Worm (Caenorhabditis elegans) whole organism, mixed stage, embryonic: Measurements from ENCODE around the gene nsph-3.1.
A peak's percentile ranks its signal among the peaks of the same experiment; 100 is the strongest.

Experiments
- M03D4.4 ChIP-seq: sonication (generic microtip); optimal IDR thresholded peaks from 2 replicates; lab custom pipeline; 2017; ENCODE audit warnings: mild to moderate bottlenecking, missing genetic modification characterization, missing compliant biosample characterization
- bed-3 ChIP-seq: fragments of 200-800 bp; sonication (Bioruptor generic); optimal IDR thresholded peaks from 3 replicates; lab custom pipeline; 2018; ENCODE audit warnings: mild to moderate bottlenecking, missing genetic modification characterization, moderate library complexity, missing compliant biosample characterization
- blmp-1 ChIP-seq: fragments of 150-350 bp; optimal IDR thresholded peaks from 2 replicates; lab custom pipeline; 2014; ENCODE audit warnings: missing biosample characterization, missing genetic modification characterization
- ceh-39 ChIP-seq: fragments of 150-350 bp; optimal IDR thresholded peaks from 2 replicates; lab custom pipeline; 2014; ENCODE audit warnings: missing biosample characterization, missing genetic modification characterization
- ceh-43 ChIP-seq: fragments of 200-800 bp; sonication (Bioruptor generic); optimal IDR thresholded peaks from 2 replicates; lab custom pipeline; 2018; ENCODE audit warnings: mild to moderate bottlenecking, missing genetic modification characterization, moderate library complexity, missing compliant biosample characterization
- ceh-83 ChIP-seq: fragments of 200-800 bp; sonication (Bioruptor generic); optimal IDR thresholded peaks from 2 replicates; lab custom pipeline; 2018; ENCODE audit warnings: mild to moderate bottlenecking, missing genetic modification characterization, missing compliant biosample characterization
- ces-1 ChIP-seq: fragments of 150-350 bp; optimal IDR thresholded peaks from 2 replicates; lab custom pipeline; 2014; ENCODE audit warnings: missing biosample characterization, missing genetic modification reagents, missing genetic modification characterization
- cnd-1 ChIP-seq: fragments of 200-800 bp; sonication (Bioruptor generic); optimal IDR thresholded peaks from 2 replicates; lab custom pipeline; 2018; ENCODE audit warnings: mild to moderate bottlenecking, missing genetic modification characterization, missing compliant biosample characterization
- drap-1 ChIP-seq: fragments of 200-800 bp; sonication (Bioruptor generic); optimal IDR thresholded peaks from 3 replicates; lab custom pipeline; 2018; ENCODE audit warnings: mild to moderate bottlenecking, missing genetic modification characterization, missing compliant biosample characterization
- elt-1 ChIP-seq: sonication (generic microtip); optimal IDR thresholded peaks from 2 replicates; lab custom pipeline; 2017; ENCODE audit warnings: missing genetic modification characterization, mild to moderate bottlenecking, missing compliant biosample characterization, antibody characterized with exemption, moderate library complexity, borderline replicate concordance; ENCODE audit not compliant: insufficient read depth
- elt-3 ChIP-seq: fragments of 150-350 bp; optimal IDR thresholded peaks from 2 replicates; lab custom pipeline; 2014; ENCODE audit warnings: missing biosample characterization, missing genetic modification characterization
- flh-1 ChIP-seq: fragments of 200-800 bp; sonication (Bioruptor generic); optimal IDR thresholded peaks from 2 replicates; lab custom pipeline; 2018; ENCODE audit warnings: mild to moderate bottlenecking, missing genetic modification characterization, moderate library complexity, missing compliant biosample characterization
- ham-2 ChIP-seq: fragments of 200-800 bp; sonication (Bioruptor generic); optimal IDR thresholded peaks from 2 replicates; lab custom pipeline; 2018; ENCODE audit warnings: mild to moderate bottlenecking, missing genetic modification characterization, missing compliant biosample characterization
- hlh-1 ChIP-seq: fragments of 150-350 bp; optimal IDR thresholded peaks from 2 replicates; lab custom pipeline; 2014; ENCODE audit warnings: missing biosample characterization, missing genetic modification reagents, missing genetic modification characterization
- lin-13 ChIP-seq: fragments of 150-350 bp; optimal IDR thresholded peaks from 2 replicates; lab custom pipeline; 2014; ENCODE audit warnings: missing biosample characterization, missing genetic modification characterization
- lin-32 ChIP-seq: fragments of 200-800 bp; sonication (Bioruptor generic); optimal IDR thresholded peaks from 2 replicates; lab custom pipeline; 2018; ENCODE audit warnings: mild to moderate bottlenecking, missing genetic modification characterization, missing compliant biosample characterization
- lsy-2 ChIP-seq: fragments of 150-350 bp; optimal IDR thresholded peaks from 2 replicates; lab custom pipeline; 2014; ENCODE audit warnings: missing biosample characterization, missing genetic modification characterization
- mab-5 ChIP-seq: fragments of 150-350 bp; optimal IDR thresholded peaks from 2 replicates; lab custom pipeline; 2014; ENCODE audit warnings: missing biosample characterization, missing genetic modification characterization
- mep-1 ChIP-seq: fragments of 150-350 bp; optimal IDR thresholded peaks from 2 replicates; lab custom pipeline; 2017; ENCODE audit warnings: missing biosample characterization, missing genetic modification reagents, missing genetic modification characterization, inconsistent platforms
- mls-2 ChIP-seq: sonication (generic microtip); optimal IDR thresholded peaks from 2 replicates; lab custom pipeline; 2016; ENCODE audit warnings: mild to moderate bottlenecking, missing genetic modification characterization, moderate library complexity, missing compliant biosample characterization
- nhr-12 ChIP-seq: fragments of 150-350 bp; optimal IDR thresholded peaks from 2 replicates; lab custom pipeline; 2014; ENCODE audit warnings: missing biosample characterization, missing genetic modification characterization
- nhr-2 ChIP-seq: fragments of 150-350 bp; optimal IDR thresholded peaks from 2 replicates; lab custom pipeline; 2014; ENCODE audit warnings: missing biosample characterization, missing genetic modification characterization
- nhr-237 ChIP-seq: fragments of 150-350 bp; optimal IDR thresholded peaks from 2 replicates; lab custom pipeline; 2014; ENCODE audit warnings: missing biosample characterization, missing genetic modification characterization
- nhr-28 ChIP-seq: fragments of 150-350 bp; optimal IDR thresholded peaks from 2 replicates; lab custom pipeline; 2014; ENCODE audit warnings: missing biosample characterization, missing genetic modification characterization
- pha-4 ChIP-seq: fragments of 150-350 bp; optimal IDR thresholded peaks from 2 replicates; lab custom pipeline; 2018; ENCODE audit warnings: missing biosample characterization, missing genetic modification reagents, missing genetic modification characterization
- sem-2 ChIP-seq: fragments of 200-800 bp; sonication (Bioruptor generic); optimal IDR thresholded peaks from 2 replicates; lab custom pipeline; 2018; ENCODE audit warnings: mild to moderate bottlenecking, missing genetic modification characterization, missing compliant biosample characterization
- snpc-4 ChIP-seq: fragments of 150-350 bp; optimal IDR thresholded peaks from 2 replicates; lab custom pipeline; 2014; ENCODE audit warnings: missing biosample characterization, missing genetic modification characterization
- sptf-1 ChIP-seq: sonication (generic microtip); optimal IDR thresholded peaks from 2 replicates; lab custom pipeline; 2017; ENCODE audit warnings: mild to moderate bottlenecking, missing genetic modification characterization, moderate library complexity, missing compliant biosample characterization
- tbx-8 ChIP-seq: fragments of 200-800 bp; sonication (Bioruptor generic); optimal IDR thresholded peaks from 2 replicates; lab custom pipeline; 2018; ENCODE audit warnings: mild to moderate bottlenecking, missing genetic modification characterization, moderate library complexity, missing compliant biosample characterization
- unc-120 ChIP-seq: sonication (generic microtip); optimal IDR thresholded peaks from 2 replicates; lab custom pipeline; 2017; ENCODE audit warnings: missing genetic modification characterization, missing compliant biosample characterization; ENCODE audit not compliant: poor library complexity, severe bottlenecking
- unc-62 ChIP-seq: fragments of 150-350 bp; optimal IDR thresholded peaks from 2 replicates; lab custom pipeline; 2014; ENCODE audit warnings: missing biosample characterization, missing genetic modification reagents, missing genetic modification characterization
- zip-8 ChIP-seq: fragments of 150-350 bp; optimal IDR thresholded peaks from 2 replicates; lab custom pipeline; 2014; ENCODE audit warnings: missing biosample characterization, missing genetic modification characterization
- ztf-11 ChIP-seq: fragments of 150-350 bp; optimal IDR thresholded peaks from 2 replicates; lab custom pipeline; 2014; ENCODE audit warnings: missing biosample characterization, missing genetic modification characterization

nsph-3.1 gene

ce11 chrIV:10909708-10910107, 39.9 kb upstream of the nsph-3.1 start, which contains the start of gene pyk-2:
pyk-2 (plus strand) TSS chrIV:10909913.
- TF ChIP-seq nhr-28 (tag; lab: Kevin White, UChicago) (no peak), mep-1 (tag; lab: Kevin White, UChicago) (no peak), drap-1 (GFP tag; lab: Kevin White, UChicago) (no peak), nhr-12 (tag; lab: Kevin White, UChicago) (no peak), ceh-83 (GFP tag; lab: Kevin White, UChicago) (no peak), nhr-2 (tag; lab: Kevin White, UChicago) (no peak), unc-62 (GFP tag; lab: Kevin White, UChicago) (no peak), M03D4.4 (tag; lab: Kevin White, UChicago) (no peak), lin-13 (tag; lab: Kevin White, UChicago) (no peak), lsy-2 (tag; lab: Kevin White, UChicago) (no peak)

ce11 chrIV:10913081-10913480, 36.5 kb upstream of the nsph-3.1 start, which contains the start of gene ZK593.2:
ZK593.2 (plus strand) TSS chrIV:10913381.
- TF ChIP-seq lin-32 (GFP tag; lab: Kevin White, UChicago), result no peak
- no peak for TF ChIP-seq flh-1
- TF ChIP-seq lsy-2 (tag; lab: Kevin White, UChicago), result no peak
- TF ChIP-seq cnd-1 (tag; lab: Kevin White, UChicago), result no peak
- no peak for TF ChIP-seq lin-13 (tag; lab: Kevin White, UChicago)

- TF ChIP-seq lin-32 (GFP tag; lab: Kevin White, UChicago) (no peak), bed-3 (GFP tag; lab: Kevin White, UChicago) (no peak), ceh-39 (no peak), elt-3 (no peak), zip-8 (tag; lab: Kevin White, UChicago) (no peak), hlh-1 (tag; lab: Kevin White, UChicago) (no peak), drap-1 (GFP tag; lab: Kevin White, UChicago) (no peak), ztf-11 (no peak), blmp-1 (tag; lab: Kevin White, UChicago) (no peak), nhr-12 (tag; lab: Kevin White, UChicago) (no peak)
Observed at ce11 chrIV:10915388-10915787, 34.2 kb upstream of the nsph-3.1 start, which contains the start of gene ZK593.3. ZK593.3 (plus strand) TSS chrIV:10915688.

- TF ChIP-seq cnd-1 (tag; lab: Kevin White, UChicago) (no peak), mls-2 (tag; lab: Kevin White, UChicago) (no peak), bed-3 (GFP tag; lab: Kevin White, UChicago) (no peak), flh-1 (no peak), lsy-2 (tag; lab: Kevin White, UChicago) (no peak), snpc-4 (tag; lab: Kevin White, UChicago) (no peak), ham-2 (GFP tag; lab: Kevin White, UChicago) (no peak), ces-1 (GFP tag; lab: Kevin White, UChicago) (no peak), pha-4 (tag; lab: Kevin White, UChicago) (no peak), ceh-43 (no peak), sptf-1 (tag; lab: Kevin White, UChicago) (no peak)
Observed at ce11 chrIV:10916134-10916533, 33.5 kb upstream of the nsph-3.1 start.

- peak; percentile 21 for TF ChIP-seq lsy-2 (tag; lab: Kevin White, UChicago)
- TF ChIP-seq pha-4 (tag; lab: Kevin White, UChicago), result peak; percentile 39
- TF ChIP-seq drap-1 (GFP tag; lab: Kevin White, UChicago), result no peak
- TF ChIP-seq mls-2 (tag; lab: Kevin White, UChicago), result peak; percentile 48
- peak; percentile 30 for TF ChIP-seq M03D4.4 (tag; lab: Kevin White, UChicago)
- TF ChIP-seq unc-120 (tag; lab: Kevin White, UChicago), result peak; percentile 13
- no peak for TF ChIP-seq tbx-8
- TF ChIP-seq unc-62 (GFP tag; lab: Kevin White, UChicago), result peak; percentile 14
- TF ChIP-seq elt-3, result no peak
- TF ChIP-seq nhr-237 (tag; lab: Kevin White, UChicago), result peak; percentile 20
- TF ChIP-seq mep-1 (tag; lab: Kevin White, UChicago), result peak; percentile 40
- peak; percentile 27 for TF ChIP-seq elt-1 (tag; lab: Kevin White, UChicago)
- TF ChIP-seq hlh-1 (tag; lab: Kevin White, UChicago), result peak; percentile 45
- TF ChIP-seq ceh-39, result peak; percentile 32
- TF ChIP-seq sem-2, result no peak
- TF ChIP-seq ceh-83 (GFP tag; lab: Kevin White, UChicago), result no peak
- TF ChIP-seq ces-1 (GFP tag; lab: Kevin White, UChicago), result peak; percentile 79
- no peak for TF ChIP-seq mab-5 (tag; lab: Kevin White, UChicago)
- TF ChIP-seq snpc-4 (tag; lab: Kevin White, UChicago), result no peak
Observed at ce11 chrIV:10918877-10919560, 30.6 kb upstream of the nsph-3.1 start.
